Worm (Caenorhabditis elegans): ENCODE measurements around the gene F41B4.3.
A peak's percentile ranks its signal among the peaks of the same experiment; 100 is the strongest.

The F41B4.3 gene

ce11 chrX:6866900-6867299, 31.0 kb upstream of the F41B4.3 start:
- peak; percentile 60; the same call in 1 of the 2 replicates for TF ChIP-seq lin-26 (GFP tag; IDR thresholded peaks at IDR 0.05)
- TF ChIP-seq attf-6 (GFP tag; IDR thresholded peaks at IDR 0.05): no peak
- TF ChIP-seq mxl-1 (tag; optimal IDR thresholded peaks at IDR 0.05): no peak
- peak; percentile 98 for TF ChIP-seq hmg-1.2 (GFP tag; IDR thresholded peaks at IDR 0.05)
- TF ChIP-seq rpc-1 (optimal IDR thresholded peaks at IDR 0.05): peak; percentile 48
- TF ChIP-seq rpc-1 (tag; optimal IDR thresholded peaks at IDR 0.05): peak; percentile 54
- peak; percentile 82 for TF ChIP-seq tbp1 (GFP tag; optimal IDR thresholded peaks at IDR 0.05)
- no peak for TF ChIP-seq T26A5.8 (tag; optimal IDR thresholded peaks at IDR 0.05)
- no peak for TF ChIP-seq lin-35 (GFP tag; optimal IDR thresholded peaks at IDR 0.05)
- no peak for TF ChIP-seq T07F8.4 (tag; optimal IDR thresholded peaks at IDR 0.05)
- TF ChIP-seq die-1 (tag; optimal IDR thresholded peaks at IDR 0.05): peak; percentile 17
- TF ChIP-seq Y53F4B.3 (GFP tag; IDR thresholded peaks at IDR 0.05): no peak
- no peak for TF ChIP-seq C06A6.2 (GFP tag; conservative IDR thresholded peaks at IDR 0.05)
- peak; percentile 60 for TF ChIP-seq B0261.1 (tag; optimal IDR thresholded peaks at IDR 0.05)

- TF ChIP-seq B0035.1 (tag; optimal IDR thresholded peaks at IDR 0.05) (no peak), snpc-1.3 (tag; optimal IDR thresholded peaks at IDR 0.05; ENCODE audit: insufficient read depth) (no peak), lir-1 (GFP tag; conservative IDR thresholded peaks at IDR 0.05) (no peak), hlh-26 (GFP tag; conservative IDR thresholded peaks at IDR 0.05) (no peak), efl-1 (GFP tag; optimal IDR thresholded peaks at IDR 0.05) (no peak), snpc-4 (GFP tag; optimal IDR thresholded peaks at IDR 0.05) (no peak), snpc-4 (tag; optimal IDR thresholded peaks at IDR 0.05) (no peak), F37B4.10 (GFP tag; IDR thresholded peaks at IDR 0.05) (no peak), F57C9.4 (tag; optimal IDR thresholded peaks at IDR 0.05) (no peak), chd-7 (tag; optimal IDR thresholded peaks at IDR 0.05) (no peak), hmg-1.2 (GFP tag; IDR thresholded peaks at IDR 0.05) (no peak), K11D2.4 (GFP tag; IDR thresholded peaks at IDR 0.05) (no peak), attf-6 (GFP tag; IDR thresholded peaks at IDR 0.05) (no peak), unc-62 (GFP tag; optimal IDR thresholded peaks at IDR 0.05) (no peak), K12H6.12 (tag; optimal IDR thresholded peaks at IDR 0.05) (no peak), dox-1 (GFP tag; IDR thresholded peaks at IDR 0.05) (no peak), lag-1 (GFP tag; IDR thresholded peaks at IDR 0.05) (no peak)
Measured at ce11 chrX:6865839-6866238, 29.9 kb upstream of the F41B4.3 start, which contains the start of gene odr-10. odr-10 (minus strand) TSS chrX:6865939.

- no peak for TF ChIP-seq tlf-1 (GFP tag; optimal IDR thresholded peaks at IDR 0.05)
- TF ChIP-seq hlh-12 (tag; optimal IDR thresholded peaks at IDR 0.05): no peak
- TF ChIP-seq Y95B8A.8 (GFP tag; IDR thresholded peaks at IDR 0.05): no peak
- no peak for TF ChIP-seq efl-1 (GFP tag; optimal IDR thresholded peaks at IDR 0.05)
- no peak for TF ChIP-seq snpc-1.3 (tag; optimal IDR thresholded peaks at IDR 0.05; ENCODE audit: insufficient read depth)
- TF ChIP-seq lin-40 (tag; optimal IDR thresholded peaks at IDR 0.05): no peak
- TF ChIP-seq zfh-2 (GFP tag; conservative IDR thresholded peaks at IDR 0.05): no peak
- TF ChIP-seq Y53G8AR.9 (GFP tag; conservative IDR thresholded peaks at IDR 0.05): no peak
- TF ChIP-seq fkh-3 (tag; optimal IDR thresholded peaks at IDR 0.05): no peak
Measured at ce11 chrX:6863032-6863431, 27.1 kb upstream of the F41B4.3 start, which contains the start of gene nep-4. nep-4 (minus strand) TSS chrX:6863424.

- TF ChIP-seq fkh-3 (tag; optimal IDR thresholded peaks at IDR 0.05) (no peak), F23B12.7 (tag; optimal IDR thresholded peaks at IDR 0.05; ENCODE audit: insufficient read depth) (no peak), madf-6 (GFP tag; IDR thresholded peaks at IDR 0.05) (no peak), ztf-18 (tag; optimal IDR thresholded peaks at IDR 0.05) (no peak), die-1 (tag; optimal IDR thresholded peaks at IDR 0.05) (no peak), egrh-3 (GFP tag; IDR thresholded peaks at IDR 0.05) (no peak), ztf-6 (GFP tag; IDR thresholded peaks at IDR 0.05) (no peak), atf-7 (tag; optimal IDR thresholded peaks at IDR 0.05) (no peak), madf-3 (GFP tag; IDR thresholded peaks at IDR 0.05) (no peak), hrde-1 (tag; optimal IDR thresholded peaks at IDR 0.05; ENCODE audit: borderline replicate concordance) (no peak), efl-1 (GFP tag; optimal IDR thresholded peaks at IDR 0.05) (no peak), tbx-9 (tag; optimal IDR thresholded peaks at IDR 0.05; ENCODE audit: borderline replicate concordance) (no peak)
Measured at ce11 chrX:6861564-6861963, 25.6 kb upstream of the F41B4.3 start.

Measured in whole organism, young adult.